Fruit fly (Drosophila melanogaster) whole organism, prepupa: Measurements from ENCODE around the gene FBXO11.

ENCODE experiments used
- Blimp-1 ChIP-seq: fragments of 200-800 bp; sonication (Bioruptor generic); optimal IDR thresholded peaks from 3 replicates; lab custom pipeline; 2017; ENCODE audit warnings: missing biosample characterization, missing genetic modification characterization, mild to moderate bottlenecking, moderate library complexity, missing genetic modification reagents
- CG10631 ChIP-seq: fragments of 200-800 bp; sonication (Bioruptor generic); optimal IDR thresholded peaks from 2 replicates; lab custom pipeline; 2016; ENCODE audit warnings: missing biosample characterization, missing genetic modification characterization
- CG10669 ChIP-seq: fragments of 200-800 bp; sonication (Bioruptor generic); optimal IDR thresholded peaks from 3 replicates; lab custom pipeline; 2018; ENCODE audit warnings: missing biosample characterization, mild to moderate bottlenecking, missing genetic modification characterization, moderate library complexity
- CG11902 ChIP-seq: fragments of 200-800 bp; sonication (Bioruptor generic); optimal IDR thresholded peaks from 3 replicates; lab custom pipeline; 2016; ENCODE audit warnings: missing biosample characterization, missing genetic modification characterization
- CG15336 ChIP-seq: fragments of 200-800 bp; sonication (Bioruptor generic); IDR thresholded peaks from 2 replicates; pipeline ENCODE4 v1.3.6; 2022; ENCODE audit warnings: missing biosample characterization, missing genetic modification characterization
- CG1621 ChIP-seq: fragments of 200-800 bp; sonication (Bioruptor generic); optimal IDR thresholded peaks from 3 replicates; lab custom pipeline; 2018; ENCODE audit warnings: missing biosample characterization, mild to moderate bottlenecking, missing genetic modification characterization
- CG16779 ChIP-seq: fragments of 200-800 bp; sonication (Bioruptor generic); optimal IDR thresholded peaks from 3 replicates; lab custom pipeline; 2017; ENCODE audit warnings: missing biosample characterization, mild to moderate bottlenecking, missing genetic modification characterization
- CG3032 ChIP-seq: fragments of 200-800 bp; optimal IDR thresholded peaks from 2 replicates; lab custom pipeline; 2019; ENCODE audit warnings: missing biosample characterization, mild to moderate bottlenecking, missing genetic modification characterization, moderate library complexity
- CG31627 ChIP-seq: fragments of 200-800 bp; sonication (Bioruptor generic); optimal IDR thresholded peaks from 3 replicates; lab custom pipeline; 2016; ENCODE audit warnings: missing biosample characterization, missing genetic modification characterization
- CG34406 ChIP-seq: fragments of 200-800 bp; sonication (Bioruptor generic); optimal IDR thresholded peaks from 3 replicates; lab custom pipeline; 2016; ENCODE audit warnings: missing biosample characterization, missing genetic modification characterization
- CG3919 ChIP-seq: fragments of 200-800 bp; sonication (Bioruptor generic); optimal IDR thresholded peaks from 3 replicates; lab custom pipeline; 2016; ENCODE audit warnings: missing biosample characterization, missing genetic modification characterization
- CG4318 ChIP-seq: fragments of 200-800 bp; sonication (Bioruptor generic); optimal IDR thresholded peaks from 3 replicates; lab custom pipeline; 2017; ENCODE audit warnings: missing biosample characterization, mild to moderate bottlenecking, missing genetic modification characterization
- CG6163 ChIP-seq: fragments of 200-800 bp; sonication (Bioruptor generic); IDR thresholded peaks from 3 replicates; pipeline ENCODE4 v1.3.6; 2022; ENCODE audit warnings: missing biosample characterization, missing genetic modification characterization
- CG6276 ChIP-seq: fragments of 200-800 bp; sonication (Bioruptor generic); optimal IDR thresholded peaks from 2 replicates; lab custom pipeline; 2017; ENCODE audit warnings: missing biosample characterization, mild to moderate bottlenecking, missing genetic modification characterization
- CG6792 ChIP-seq: fragments of 200-800 bp; sonication (Bioruptor generic); optimal IDR thresholded peaks from 3 replicates; lab custom pipeline; 2016; ENCODE audit warnings: missing biosample characterization, missing genetic modification characterization
- CG6808 ChIP-seq: fragments of 200-800 bp; sonication (Bioruptor generic); optimal IDR thresholded peaks from 3 replicates; lab custom pipeline; 2017; ENCODE audit warnings: missing biosample characterization, missing genetic modification characterization, mild to moderate bottlenecking, moderate library complexity, missing genetic modification reagents
- CG7368 ChIP-seq: fragments of 200-800 bp; sonication (Bioruptor generic); optimal IDR thresholded peaks from 3 replicates; lab custom pipeline; 2016; ENCODE audit warnings: missing biosample characterization, missing genetic modification characterization
- CG8119 ChIP-seq: fragments of 200-800 bp; sonication (Bioruptor generic); IDR thresholded peaks from 3 replicates; pipeline ENCODE4 v1.3.6; 2022; ENCODE audit warnings: missing biosample characterization, missing genetic modification characterization
- CG8319 ChIP-seq: fragments of 200-800 bp; sonication (Bioruptor generic); optimal IDR thresholded peaks from 3 replicates; lab custom pipeline; 2016; ENCODE audit warnings: missing biosample characterization, missing genetic modification characterization
- CG8632 ChIP-seq: fragments of 200-800 bp; sonication (Bioruptor generic); optimal IDR thresholded peaks from 3 replicates; lab custom pipeline; 2016; ENCODE audit warnings: missing biosample characterization, missing genetic modification characterization
- CG9139 ChIP-seq: fragments of 200-800 bp; sonication (Bioruptor generic); optimal IDR thresholded peaks from 3 replicates; lab custom pipeline; 2017; ENCODE audit warnings: missing biosample characterization, mild to moderate bottlenecking, missing genetic modification characterization
- Eip75B ChIP-seq: fragments of 200-800 bp; sonication (Bioruptor generic); optimal IDR thresholded peaks from 3 replicates; lab custom pipeline; 2016; ENCODE audit warnings: missing biosample characterization, missing genetic modification characterization
- Eip78C ChIP-seq: fragments of 200-800 bp; sonication (Bioruptor generic); peaks from one replicate; lab custom pipeline; 2016; ENCODE audit warnings: missing biosample characterization, missing genetic modification characterization
- Ets21C ChIP-seq: fragments of 200-800 bp; sonication (Bioruptor generic); optimal IDR thresholded peaks from 3 replicates; lab custom pipeline; 2016; ENCODE audit warnings: missing biosample characterization, missing genetic modification characterization
- Gug ChIP-seq: fragments of 200-800 bp; sonication (Bioruptor generic); IDR thresholded peaks from 2 replicates; pipeline ENCODE4 v1.3.6; 2022; ENCODE audit warnings: missing biosample characterization, missing genetic modification characterization
- Hr38 ChIP-seq: sonication (Bioruptor generic); optimal IDR thresholded peaks from 2 replicates; lab custom pipeline; 2016; ENCODE audit warnings: missing biosample characterization, missing genetic modification characterization
- Hr39 ChIP-seq: fragments of 200-800 bp; sonication (Bioruptor generic); optimal IDR thresholded peaks from 2 replicates; lab custom pipeline; 2016; ENCODE audit warnings: missing biosample characterization, missing genetic modification characterization
- Hr4 ChIP-seq: fragments of 200-800 bp; sonication (Bioruptor generic); optimal IDR thresholded peaks from 3 replicates; lab custom pipeline; 2016; ENCODE audit warnings: missing biosample characterization, missing genetic modification characterization
- Lpt ChIP-seq: fragments of 200-800 bp; sonication (Bioruptor generic); optimal IDR thresholded peaks from 3 replicates; lab custom pipeline; 2016; ENCODE audit warnings: missing biosample characterization, missing genetic modification characterization
- Met ChIP-seq: fragments of 200-800 bp; sonication (Bioruptor generic); optimal IDR thresholded peaks from 3 replicates; lab custom pipeline; 2016; ENCODE audit warnings: missing biosample characterization, missing genetic modification characterization
- Sox102F ChIP-seq: fragments of 200-800 bp; sonication (Bioruptor generic); optimal IDR thresholded peaks from 2 replicates; lab custom pipeline; 2016; ENCODE audit warnings: missing biosample characterization, mild to moderate bottlenecking, missing genetic modification characterization
- Sox14 ChIP-seq: fragments of 200-800 bp; sonication (Bioruptor generic); optimal IDR thresholded peaks from 3 replicates; lab custom pipeline; 2016; ENCODE audit warnings: missing biosample characterization, missing genetic modification characterization
- achi ChIP-seq: fragments of 200-800 bp; sonication (Bioruptor generic); optimal IDR thresholded peaks from 3 replicates; lab custom pipeline; 2016; ENCODE audit warnings: missing biosample characterization, missing genetic modification characterization
- acj6 ChIP-seq: fragments of 200-800 bp; sonication (Bioruptor generic); optimal IDR thresholded peaks from 3 replicates; lab custom pipeline; 2016; ENCODE audit warnings: missing biosample characterization, missing genetic modification characterization
- cyc ChIP-seq: fragments of 200-800 bp; sonication (Bioruptor generic); optimal IDR thresholded peaks from 3 replicates; lab custom pipeline; 2016; ENCODE audit warnings: missing biosample characterization, missing genetic modification characterization
- dac ChIP-seq: fragments of 200-800 bp; sonication (Bioruptor generic); optimal IDR thresholded peaks from 2 replicates; lab custom pipeline; 2017; ENCODE audit warnings: missing biosample characterization, mild to moderate bottlenecking, missing genetic modification characterization
- dsx ChIP-seq: fragments of 200-800 bp; optimal IDR thresholded peaks from 3 replicates; lab custom pipeline; 2019; ENCODE audit warnings: missing biosample characterization, mild to moderate bottlenecking, missing genetic modification characterization, moderate library complexity; ENCODE audit not compliant: poor library complexity, severe bottlenecking
- eg ChIP-seq: fragments of 200-800 bp; sonication (Bioruptor generic); IDR thresholded peaks from 3 replicates; pipeline ENCODE4 v1.3.6; 2022; ENCODE audit warnings: missing biosample characterization, missing genetic modification characterization
- esn ChIP-seq: fragments of 200-800 bp; sonication (Bioruptor generic); optimal IDR thresholded peaks from 2 replicates; lab custom pipeline; 2016; ENCODE audit warnings: missing biosample characterization, mild to moderate bottlenecking, missing genetic modification characterization, moderate library complexity
- fd59A ChIP-seq: fragments of 200-800 bp; sonication (Bioruptor generic); optimal IDR thresholded peaks from 2 replicates; lab custom pipeline; 2017; ENCODE audit warnings: missing biosample characterization, mild to moderate bottlenecking, missing genetic modification characterization, missing genetic modification reagents
- lz ChIP-seq: fragments of 200-800 bp; sonication (Bioruptor generic); optimal IDR thresholded peaks from 3 replicates; lab custom pipeline; 2016; ENCODE audit warnings: missing biosample characterization, missing genetic modification characterization
- net ChIP-seq: fragments of 200-800 bp; sonication (Bioruptor generic); optimal IDR thresholded peaks from 3 replicates; lab custom pipeline; 2016; ENCODE audit warnings: missing biosample characterization, missing genetic modification characterization
- pdm3 ChIP-seq: fragments of 200-800 bp; sonication (Bioruptor generic); optimal IDR thresholded peaks from 3 replicates; lab custom pipeline; 2016; ENCODE audit warnings: missing biosample characterization, missing genetic modification characterization
- spab ChIP-seq: fragments of 200-800 bp; sonication (Bioruptor generic); optimal IDR thresholded peaks from 2 replicates; lab custom pipeline; 2017; ENCODE audit warnings: missing biosample characterization, mild to moderate bottlenecking, missing genetic modification characterization, missing genetic modification reagents
- ss ChIP-seq, 2 experiments: fragments of 200-800 bp; sonication (Bioruptor generic); optimal IDR thresholded peaks; 2 replicates in 1 of 2; 3 replicates in 1 of 2; lab custom pipeline; 2017 to 2018; ENCODE audit warnings: mild to moderate bottlenecking in 2 of 2, missing biosample characterization in 2 of 2, missing genetic modification characterization in 2 of 2, moderate library complexity in 1 of 2
- svp ChIP-seq: fragments of 200-800 bp; sonication (Bioruptor generic); peaks from one replicate; lab custom pipeline; 2016; ENCODE audit warnings: missing biosample characterization, missing genetic modification characterization
- topi ChIP-seq: fragments of 200-800 bp; sonication (Bioruptor generic); optimal IDR thresholded peaks from 3 replicates; lab custom pipeline; 2016; ENCODE audit warnings: missing biosample characterization, missing genetic modification characterization
- vri ChIP-seq: fragments of 200-800 bp; sonication (Bioruptor generic); optimal IDR thresholded peaks from 3 replicates; lab custom pipeline; 2016; ENCODE audit warnings: missing biosample characterization, mild to moderate bottlenecking, missing genetic modification characterization

FBXO11 gene

DNA sequence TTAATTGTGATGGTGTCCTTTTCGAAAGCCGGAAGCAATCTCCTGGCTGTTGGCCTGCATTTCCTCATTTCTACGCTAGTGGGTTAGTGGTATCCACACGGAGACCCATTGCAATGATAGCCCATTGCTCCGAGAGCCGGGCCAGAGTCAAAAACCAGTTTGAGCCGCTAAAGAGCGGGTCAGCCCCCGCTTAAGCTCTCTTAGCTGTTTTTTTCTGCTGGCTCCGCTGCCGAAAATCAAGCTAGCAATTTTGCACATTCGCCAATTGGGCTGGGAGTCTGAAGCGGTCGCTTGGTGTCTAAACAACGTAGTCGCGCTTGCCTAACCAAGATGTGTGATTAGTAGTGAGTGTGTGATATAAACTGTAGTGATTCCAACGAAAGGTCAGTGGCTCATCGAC lies 29.4 kb downstream of the FBXO11 start, which contains the start of gene CG12947:
Gene CG12947, plus strand, starts transcription at position 301 of the 400 bp plus-strand sequence.
- TF ChIP-seq CG1621 (peak; percentile 1), Ets21C (no peak), achi (GFP tag; lab: Kevin White, UChicago) (no peak), CG6163 (GFP tag; lab: Robert Waterston, UW) (no peak), Eip78C (GFP tag; lab: Kevin White, UChicago) (peak; percentile 65), CG15336 (GFP tag; lab: Robert Waterston, UW) (peak; percentile 27; the same call in 1 of the 2 replicates), CG3919 (GFP tag; lab: Kevin White, UChicago) (no peak), CG6276 (GFP tag; lab: Kevin White, UChicago) (peak; percentile 12), eg (0 out of 3 replicates have a peak, but pooled peaks have one; percentile 22), CG7368 (no peak)

DNA sequence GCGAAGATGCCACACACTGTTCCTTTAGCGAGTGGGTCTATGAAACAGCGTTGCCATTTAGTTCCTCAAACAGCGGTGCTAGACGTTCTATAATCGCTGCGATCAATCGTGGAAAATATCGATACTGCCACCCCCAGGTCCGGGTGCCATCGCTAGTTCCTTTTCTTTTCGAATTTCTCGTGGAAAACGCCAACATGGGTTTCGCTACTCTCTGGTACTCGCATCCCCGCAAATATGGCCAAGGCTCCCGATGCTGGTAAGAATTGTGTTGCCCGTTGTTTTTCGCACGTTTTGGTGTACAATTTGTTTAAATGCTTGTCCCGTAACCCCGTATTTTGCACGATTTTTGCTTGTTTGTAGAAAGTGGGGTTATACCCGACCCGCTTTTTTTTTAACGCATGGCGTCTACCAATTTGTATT lies 31.2 kb downstream of the FBXO11 start, which contains the start of gene RpS29:
Gene RpS29, plus strand, starts transcription at position 102 of the 420 bp plus-strand sequence.
- TF ChIP-seq Eip75B (GFP tag; lab: Kevin White, UChicago) (peak; percentile 57), CG10631 (GFP tag; lab: Kevin White, UChicago) (peak; percentile 36), Ets21C (no peak), Hr39 (GFP tag; lab: Kevin White, UChicago) (peak; percentile 65), CG10669 (GFP tag; lab: Kevin White, UChicago) (peak; percentile 10), lz (peak; percentile 70), Hr38 (GFP tag; lab: Kevin White, UChicago) (peak; percentile 4), CG4318 (GFP tag; lab: Kevin White, UChicago) (no peak), Sox14 (GFP tag; lab: Kevin White, UChicago) (peak; percentile 62), Lpt (GFP tag; lab: Kevin White, UChicago) (no peak), CG3919 (GFP tag; lab: Kevin White, UChicago) (peak; percentile 73), CG6163 (GFP tag; lab: Robert Waterston, UW) (peak; percentile 53; the same call in 2 of the 3 replicates), CG8319 (GFP tag; lab: Kevin White, UChicago) (no peak), Met (GFP tag; lab: Kevin White, UChicago) (no peak), CG1621 (peak; percentile 72), cyc (peak; percentile 73), eg (0 out of 3 replicates have a peak, but pooled peaks have one; percentile 44), Gug (GFP tag; lab: Robert Waterston, UW) (no peak), CG15336 (GFP tag; lab: Robert Waterston, UW) (no peak), Blimp-1 (peak; percentile 39), svp (GFP tag; lab: Kevin White, UChicago) (peak; percentile 67), CG8632 (GFP tag; lab: Kevin White, UChicago) (no peak), Sox102F (GFP tag; lab: Kevin White, UChicago) (peak; percentile 50), CG6808 (peak; percentile 42), ss (GFP tag; optimal IDR thresholded peaks at IDR 0.05; lab: Kevin White, UChicago) (peak; percentile 38 to 71), Eip78C (GFP tag; lab: Kevin White, UChicago) (peak; percentile 79), achi (GFP tag; lab: Kevin White, UChicago) (peak; percentile 29), acj6 (GFP tag; lab: Kevin White, UChicago) (peak; percentile 55), pdm3 (GFP tag; lab: Kevin White, UChicago) (peak; percentile 55), CG11902 (GFP tag; lab: Kevin White, UChicago) (peak; percentile 26), CG6792 (peak; percentile 38), CG7368 (peak; percentile 49), fd59A (GFP tag; lab: Kevin White, UChicago) (no peak), CG3032 (tag; lab: Kevin White, UChicago) (peak; percentile 47), spab (no peak), CG8119 (GFP tag; lab: Robert Waterston, UW) (no peak), dsx (GFP tag; lab: Kevin White, UChicago) (peak; percentile 5), topi (peak; percentile 76), CG16779 (tag; lab: Kevin White, UChicago) (no peak), dac (no peak), net (GFP tag; lab: Kevin White, UChicago) (peak; percentile 34), CG6276 (GFP tag; lab: Kevin White, UChicago) (no peak), CG34406 (GFP tag; lab: Kevin White, UChicago) (peak; percentile 8), vri (GFP tag; lab: Kevin White, UChicago) (peak; percentile 32), CG31627 (GFP tag; lab: Kevin White, UChicago) (peak; percentile 76), Hr4 (GFP tag; lab: Kevin White, UChicago) (peak; percentile 22), esn (GFP tag; lab: Kevin White, UChicago) (peak; percentile 77), CG9139 (GFP tag; lab: Kevin White, UChicago) (peak; percentile 34)
